Fruit fly (Drosophila melanogaster): ENCODE results near the gene CG18249.

The CG18249 gene

DNA sequence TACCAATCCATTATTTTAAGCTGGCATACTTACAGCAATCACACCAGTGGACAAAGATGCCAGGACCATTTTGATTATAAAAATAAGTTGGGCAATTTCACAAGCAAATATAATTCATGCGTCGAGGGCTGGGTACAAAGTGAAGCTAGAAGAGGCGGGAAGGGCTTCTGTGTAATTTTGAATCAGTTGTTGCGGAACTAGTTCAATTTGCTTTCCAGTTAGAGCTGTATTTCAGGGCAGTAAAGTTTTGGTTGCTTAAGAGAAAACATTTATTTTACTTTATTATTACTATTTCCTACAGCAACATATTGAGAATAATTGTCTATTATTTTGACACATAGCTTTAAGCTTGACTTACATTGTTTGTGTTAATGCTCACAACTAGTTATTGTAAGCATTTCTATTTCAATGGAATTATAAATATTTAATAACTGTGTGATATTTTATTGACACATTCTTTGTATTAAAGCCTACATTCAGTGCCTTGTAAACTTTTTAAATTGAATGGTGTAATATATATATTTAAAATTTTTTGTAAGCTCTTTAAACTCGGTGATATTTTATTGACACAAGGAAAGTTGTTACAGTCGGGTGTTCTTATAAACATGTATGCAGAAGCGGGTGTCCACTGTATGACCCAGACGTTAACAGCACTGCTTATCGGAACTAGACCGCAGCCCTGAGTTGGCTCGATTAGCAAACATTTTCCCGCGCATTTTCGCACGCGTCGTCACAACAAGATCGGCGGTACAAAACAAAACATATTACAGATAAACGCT lies 44.5 kb downstream of the CG18249 start, which contains the start of the genes RPA1 and Mcm2 (continued):
- TF ChIP-seq jigr1 (GFP tag; IDR thresholded peaks at IDR 0.05) (0 out of 3 replicates have a peak, but pooled peaks have one; percentile 51), HmgZ (tag; optimal IDR thresholded peaks at IDR 0.05) (peak; percentile 63), CG2116 (GFP tag; optimal IDR thresholded peaks at IDR 0.05) (peak; percentile 97), ken (GFP tag; IDR thresholded peaks at IDR 0.05) (peak; percentile 78), CG10267 (tag; optimal IDR thresholded peaks at IDR 0.05) (peak; percentile 86), disco-r (GFP tag; optimal IDR thresholded peaks at IDR 0.05) (peak; percentile 17), CG12299 (tag; optimal IDR thresholded peaks at IDR 0.05) (peak; percentile 30), Dbx (GFP tag; IDR thresholded peaks at IDR 0.05) (peak; percentile 79), cg (GFP tag; optimal IDR thresholded peaks at IDR 0.05) (no peak), tio (GFP tag; optimal IDR thresholded peaks at IDR 0.05) (peak; percentile 86), Poxn (GFP tag; IDR thresholded peaks at IDR 0.05) (peak; percentile 54; the same call in 1 of the 2 replicates), Bdp1 (GFP tag; optimal IDR thresholded peaks at IDR 0.05) (no peak), Lhr (GFP tag; optimal IDR thresholded peaks at IDR 0.05) (peak; percentile 19), D19B (GFP tag; optimal IDR thresholded peaks at IDR 0.05) (peak; percentile 67), kni (GFP tag; optimal IDR thresholded peaks at IDR 0.05) (peak; percentile 76), bab2 (GFP tag; optimal IDR thresholded peaks at IDR 0.05) (peak; percentile 60), seq (GFP tag; IDR thresholded peaks at IDR 0.05) (peak; percentile 43; the same call in 1 of the 2 replicates), CG14860 (GFP tag; IDR thresholded peaks at IDR 0.05; ENCODE audit: partially characterized antibody) (no peak), Gug (GFP tag; IDR thresholded peaks at IDR 0.05) (peak; percentile 93), Oaz (GFP tag; IDR thresholded peaks at IDR 0.05) (0 out of 2 replicates have a peak, but pooled peaks have one; percentile 29), CG30431 (GFP tag; optimal IDR thresholded peaks at IDR 0.05) (peak; percentile 69), Deaf1 (tag; optimal IDR thresholded peaks at IDR 0.05) (no peak), CG14441 (GFP tag; IDR thresholded peaks at IDR 0.05) (peak; percentile 78), CG10274 (GFP tag; optimal IDR thresholded peaks at IDR 0.05) (peak; percentile 6), CG12236 (GFP tag; optimal IDR thresholded peaks at IDR 0.05) (no peak), CG13624 (GFP tag; optimal IDR thresholded peaks at IDR 0.05) (peak; percentile 15), GATAe (GFP tag; conservative IDR thresholded peaks at IDR 0.05) (peak; percentile 33), gcm (GFP tag; optimal IDR thresholded peaks at IDR 0.05) (peak; percentile 63), lola (GFP tag; optimal IDR thresholded peaks at IDR 0.05) (peak in 1 of 3 experiments; percentile 79), NFAT (GFP tag; IDR thresholded peaks at IDR 0.05) (peak; percentile 93), twi (tag; optimal IDR thresholded peaks at IDR 0.05) (peak; percentile 72), CG3847 (GFP tag; IDR thresholded peaks at IDR 0.05) (peak; percentile 76; the same call in 1 of the 2 replicates), p53 (GFP tag; optimal IDR thresholded peaks at IDR 0.05) (peak; percentile 14), CG3726 (GFP tag; IDR thresholded peaks at IDR 0.05) (peak; percentile 70; the same call in 1 of the 3 replicates), ci (GFP tag; IDR thresholded peaks at IDR 0.05) (peak; percentile 69), CG10321 (GFP tag; IDR thresholded peaks at IDR 0.05) (no peak), odd (GFP tag; optimal IDR thresholded peaks at IDR 0.05) (no peak), sima (GFP tag; optimal IDR thresholded peaks at IDR 0.05) (no peak), Lpt (GFP tag; optimal IDR thresholded peaks at IDR 0.05) (no peak), Dfd (GFP tag; optimal IDR thresholded peaks at IDR 0.05) (no peak), ac (GFP tag; optimal IDR thresholded peaks at IDR 0.05) (no peak), da (GFP tag; optimal IDR thresholded peaks at IDR 0.05) (no peak), hbn (GFP tag; IDR thresholded peaks at IDR 0.05; ENCODE audit: partially characterized antibody) (no peak), hkb (optimal IDR thresholded peaks at IDR 0.05) (no peak), hkb (GFP tag; IDR thresholded peaks at IDR 0.05) (no peak; the same call in 1 of the 2 replicates), CG6689 (GFP tag; IDR thresholded peaks at IDR 0.05) (peak; percentile 81), CG10209 (GFP tag; optimal IDR thresholded peaks at IDR 0.05) (peak; percentile 76), CG11560 (tag; IDR thresholded peaks at IDR 0.05) (peak; percentile 53; the same call in 1 of the 3 replicates), pum (GFP tag; optimal IDR thresholded peaks at IDR 0.05) (peak; percentile 44)
